Worm (Caenorhabditis elegans) whole organism, L4/young adult: ENCODE results near the gene sco-1.

Experiments used
- W03F9.2 ChIP-seq: fragments of 150-350 bp; optimal IDR thresholded peaks from 2 replicates; lab custom pipeline; 2014; ENCODE audit warnings: missing biosample characterization, missing genetic modification characterization
- dao-5 ChIP-seq: sonication (generic microtip); optimal IDR thresholded peaks from 2 replicates; lab custom pipeline; 2016; ENCODE audit warnings: missing genotype, missing genetic modification characterization, moderate library complexity, missing compliant biosample characterization
- him-1 ChIP-seq: sonication (generic microtip); optimal IDR thresholded peaks from 2 replicates; lab custom pipeline; 2016; ENCODE audit warnings: missing genotype, missing genetic modification reagents, missing genetic modification characterization, missing compliant biosample characterization

The sco-1 gene

ce11 chrII:4293027-4293522, 6.4 kb upstream of the sco-1 start:
- no peak for TF ChIP-seq him-1 (tag; lab: Kevin White, UChicago)
- no peak for TF ChIP-seq dao-5
- no peak for TF ChIP-seq W03F9.2

ce11 chrII:4294189-4294588, 5.3 kb upstream of the sco-1 start:
- no peak for TF ChIP-seq him-1 (tag; lab: Kevin White, UChicago)
- TF ChIP-seq dao-5 = no peak
- no peak for TF ChIP-seq W03F9.2

DNA sequence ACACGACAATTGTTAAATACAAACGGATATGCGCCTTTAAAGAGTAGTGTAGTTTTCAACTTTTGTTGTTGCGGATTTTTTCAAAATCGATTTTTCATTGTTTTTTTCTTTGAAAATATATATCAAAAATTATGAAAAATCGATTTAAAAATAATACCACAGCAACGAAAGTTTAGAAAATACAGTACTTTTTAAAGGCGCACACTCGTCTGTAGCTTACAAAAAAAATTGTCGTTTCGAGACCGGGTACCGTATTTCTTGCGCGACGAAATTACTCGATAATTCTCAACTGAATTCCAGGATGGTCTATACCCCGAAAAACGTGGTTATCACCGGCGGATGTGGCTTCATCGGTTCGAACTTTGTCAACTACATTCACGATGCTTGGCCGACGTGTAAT, 4.7 kb upstream of the sco-1 start, which contains the start of gene rml-4:
Gene rml-4, plus strand, starts transcription at position 301 of the 400 bp plus-strand sequence.
- TF ChIP-seq W03F9.2 (no peak), him-1 (tag; lab: Kevin White, UChicago) (no peak), dao-5 (no peak)

DNA sequence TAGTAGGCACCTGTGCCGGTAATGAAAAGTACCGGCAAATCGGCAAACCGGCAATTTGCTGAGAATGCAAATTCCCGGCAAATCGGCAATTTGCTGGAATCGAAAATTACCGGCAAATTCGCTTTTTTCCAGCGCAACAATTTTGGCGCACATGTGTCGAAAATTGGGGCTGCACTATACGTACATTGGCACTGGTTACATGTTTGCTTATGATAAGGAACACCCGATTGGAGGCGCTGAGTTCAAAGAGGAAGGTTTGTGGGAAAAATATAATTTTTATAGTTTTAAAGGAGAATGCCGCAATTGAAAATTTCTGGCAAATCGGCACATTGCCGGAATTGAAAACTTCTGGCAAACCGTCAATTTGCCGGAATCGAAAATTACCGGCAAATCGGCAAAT, 2.2 kb upstream of the sco-1 start:
- no peak for TF ChIP-seq dao-5

ce11 chrII:4301307-4301706, 1.9 kb downstream of the sco-1 start, which contains the start of gene gtf-2F1:
TSS of gene gtf-2F1 (plus strand) at chrII:4301607.
- TF ChIP-seq W03F9.2 = no peak
- no peak for TF ChIP-seq dao-5
- no peak for TF ChIP-seq him-1 (tag; lab: Kevin White, UChicago)

- TF ChIP-seq dao-5 = no peak
- no peak for TF ChIP-seq W03F9.2
- TF ChIP-seq him-1 (tag; lab: Kevin White, UChicago) = no peak
These were observed 7.6 kb downstream of the sco-1 start, which contains the start of gene Y52E8A.3 for ce11 chrII:4306921-4307630. TSS of gene Y52E8A.3 (minus strand) at chrII:4306971.

ce11 chrII:4312115-4312514, 12.7 kb downstream of the sco-1 start, which contains the start of gene plep-1:
TSS of gene plep-1 (minus strand) at chrII:4312215.
- TF ChIP-seq dao-5 = no peak
- TF ChIP-seq W03F9.2 = no peak
- no peak for TF ChIP-seq him-1 (tag; lab: Kevin White, UChicago)

DNA sequence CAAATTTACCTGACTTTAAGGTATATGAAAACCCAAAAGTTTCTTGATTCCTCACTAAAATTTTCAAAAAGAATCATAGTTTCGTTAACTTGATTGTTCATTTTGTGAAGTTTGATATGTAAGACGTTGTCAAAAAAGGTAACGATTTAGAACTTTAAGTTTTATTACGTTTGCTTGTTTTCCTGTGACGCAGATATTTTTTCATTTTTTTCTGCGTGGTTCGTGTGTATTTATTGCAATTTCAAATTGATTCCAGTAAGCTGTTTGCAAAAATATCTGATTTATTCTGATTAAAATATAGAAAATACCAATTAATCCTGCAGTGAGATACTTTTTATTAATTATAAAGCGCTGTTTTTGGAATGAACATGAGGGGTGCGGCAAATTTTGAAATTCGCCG, 16.6 kb downstream of the sco-1 start, which contains the start of gene srw-40:
Gene srw-40, minus strand, starts transcription at position 101 of the 400 bp plus-strand sequence.
- TF ChIP-seq dao-5 (no peak), W03F9.2 (no peak), him-1 (tag; lab: Kevin White, UChicago) (no peak)

ce11 chrII:4319537-4320019, 20.1 kb downstream of the sco-1 start, which contains the start of gene Y52E8A.6:
TSS of gene Y52E8A.6 (minus strand) at chrII:4319969.
- no peak for TF ChIP-seq W03F9.2
- no peak for TF ChIP-seq dao-5
- TF ChIP-seq him-1 (tag; lab: Kevin White, UChicago) = no peak

- TF ChIP-seq W03F9.2 (no peak), dao-5 (no peak), him-1 (tag; lab: Kevin White, UChicago) (no peak)
These were observed 21.0 kb downstream of the sco-1 start, which contains the start of gene Y52E8A.2 for ce11 chrII:4320455-4320854. TSS of gene Y52E8A.2 (plus strand) at chrII:4320836.

- no peak for TF ChIP-seq him-1 (tag; lab: Kevin White, UChicago)
- TF ChIP-seq dao-5 = no peak
- TF ChIP-seq W03F9.2 = no peak
These were observed 22.3 kb downstream of the sco-1 start, which contains the start of gene Y52E8A.1 for ce11 chrII:4321766-4322165. TSS of gene Y52E8A.1 (plus strand) at chrII:4322066.

DNA sequence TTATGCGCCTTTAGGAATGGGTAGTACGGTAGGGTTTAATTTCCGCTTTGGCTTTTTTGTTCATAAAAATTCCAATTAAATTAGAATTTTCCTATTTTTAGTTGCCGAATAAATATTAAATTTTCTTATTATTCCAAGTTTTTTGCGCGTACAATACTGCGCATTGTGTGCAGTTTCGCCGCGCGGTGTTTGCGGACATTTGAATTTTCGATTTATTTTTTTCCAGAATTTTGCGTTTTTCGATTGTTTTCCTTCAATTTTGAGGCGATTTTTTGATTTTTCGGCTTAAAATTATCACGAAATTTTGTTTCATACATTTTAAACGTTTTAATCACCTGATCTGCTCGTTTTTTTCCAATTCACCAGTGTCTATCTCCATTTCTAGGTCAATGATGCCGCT, 23.4 kb downstream of the sco-1 start, which contains the start of gene H20J04.6:
Gene H20J04.6, plus strand, starts transcription at position 386 of the 400 bp plus-strand sequence.
- TF ChIP-seq him-1 (tag; lab: Kevin White, UChicago) = no peak
- no peak for TF ChIP-seq dao-5
- no peak for TF ChIP-seq W03F9.2

DNA sequence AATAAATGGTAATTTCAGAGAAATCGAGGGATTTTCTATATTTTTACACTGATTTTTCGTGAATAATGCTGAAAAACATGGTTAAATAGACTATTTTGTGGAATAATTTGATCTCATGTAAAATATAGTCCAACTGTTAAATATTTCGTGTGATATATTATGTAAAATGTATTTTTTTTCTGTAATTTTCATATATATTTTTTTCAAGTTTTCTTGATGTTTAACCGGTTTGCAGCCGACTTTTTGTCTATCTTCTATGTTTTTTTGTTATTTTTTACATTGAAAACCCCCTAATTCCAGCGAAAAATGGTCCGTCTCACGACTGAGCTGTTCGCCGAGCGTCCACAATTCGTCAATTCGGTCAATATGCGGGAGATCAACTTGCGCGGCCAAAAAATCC, 24.6 kb downstream of the sco-1 start, which contains the start of gene mog-2:
Gene mog-2, plus strand, starts transcription at position 301 of the 400 bp plus-strand sequence.
- TF ChIP-seq him-1 (tag; lab: Kevin White, UChicago) (no peak), W03F9.2 (no peak), dao-5 (no peak)

DNA sequence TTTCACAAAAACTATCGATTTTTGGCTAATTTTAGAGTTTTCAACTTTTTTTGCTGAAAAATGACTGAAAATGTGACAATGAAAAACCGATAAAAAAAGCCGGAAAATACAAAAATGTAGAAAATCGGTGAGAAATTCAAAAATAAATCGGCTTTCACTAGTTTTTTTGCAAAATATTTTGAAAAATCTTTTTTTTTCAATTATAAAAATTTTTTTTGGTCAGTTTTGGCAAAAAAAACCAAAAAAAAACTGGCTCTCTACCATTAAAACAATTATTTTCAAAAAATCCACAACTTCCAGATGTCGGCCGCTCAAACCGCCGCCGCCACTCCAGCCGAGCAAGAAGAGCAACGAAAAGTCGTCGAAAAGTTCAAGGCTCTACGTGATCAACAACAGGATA, 27.0 kb downstream of the sco-1 start, which contains the start of gene pfd-2:
Gene pfd-2, plus strand, starts transcription at position 301 of the 400 bp plus-strand sequence.
- TF ChIP-seq him-1 (tag; lab: Kevin White, UChicago) (no peak), W03F9.2 (no peak), dao-5 (no peak)

DNA sequence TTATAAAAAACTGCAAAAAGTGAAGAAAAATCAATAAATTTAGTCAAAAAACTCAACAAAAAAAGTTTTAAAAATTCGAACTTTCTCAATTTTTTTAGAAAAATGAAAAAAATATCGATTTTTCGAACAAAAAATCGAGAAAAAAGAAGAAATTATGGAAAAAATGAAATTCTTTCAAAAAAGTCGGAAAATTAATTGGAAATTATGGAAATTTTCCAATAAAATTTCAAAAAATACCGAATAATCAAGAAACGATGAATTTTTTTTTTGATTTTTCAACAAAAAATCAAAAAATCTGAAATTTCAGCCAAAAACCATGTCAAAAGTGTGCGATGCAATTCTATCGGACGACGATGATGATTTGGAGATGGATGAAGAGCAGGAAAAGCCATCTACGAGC, 29.3 kb downstream of the sco-1 start, which contains the start of gene H20J04.4:
Gene H20J04.4, plus strand, starts transcription at position 301 of the 400 bp plus-strand sequence.
- TF ChIP-seq W03F9.2 (no peak), him-1 (tag; lab: Kevin White, UChicago) (no peak), dao-5 (no peak)
